Worm (Caenorhabditis elegans) whole organism, L2 larva: ENCODE measurements around the gene C50F4.6.

Experiments used
- egl-27 ChIP-seq: sonication (generic microtip); optimal IDR thresholded peaks from 3 replicates; lab custom pipeline; 2017; ENCODE audit warnings: missing biosample characterization, missing genetic modification reagents, missing genetic modification characterization
- gmeb-1 ChIP-seq: fragments of 150-350 bp; optimal IDR thresholded peaks from 2 replicates; lab custom pipeline; 2014; ENCODE audit warnings: missing biosample characterization, missing genetic modification characterization
- mab-5 ChIP-seq: fragments of 150-350 bp; optimal IDR thresholded peaks from 2 replicates; lab custom pipeline; 2014; ENCODE audit warnings: missing biosample characterization, missing genetic modification characterization
- mdl-1 ChIP-seq, 2 experiments: fragments of 150-350 bp in 1 of 2; sonication (generic microtip) in 1 of 2; optimal IDR thresholded peaks; 2 replicates each; lab custom pipeline; 2017; ENCODE audit warnings: missing biosample characterization in 2 of 2, missing genetic modification characterization in 2 of 2
- nhr-237 ChIP-seq: fragments of 150-350 bp; optimal IDR thresholded peaks from 2 replicates; lab custom pipeline; 2014; ENCODE audit warnings: missing biosample characterization, missing genetic modification characterization
- sem-4 ChIP-seq: fragments of 150-350 bp; optimal IDR thresholded peaks from 2 replicates; lab custom pipeline; 2014; ENCODE audit warnings: missing biosample characterization, missing genetic modification reagents, missing genetic modification characterization
- unc-62 ChIP-seq: fragments of 150-350 bp; optimal IDR thresholded peaks from 2 replicates; lab custom pipeline; 2014; ENCODE audit warnings: missing biosample characterization, missing genetic modification reagents, missing genetic modification characterization

ce11 chrV:9504474-9504960 is 41.4 kb upstream of the C50F4.6 start, which contains the start of gene haao-1:
- TF ChIP-seq nhr-237 (tag; lab: Kevin White, UChicago), result no peak
- TF ChIP-seq egl-27 (tag; lab: Kevin White, UChicago), result no peak
- no peak for TF ChIP-seq mdl-1 (tag; optimal IDR thresholded peaks at IDR 0.05; lab: Kevin White, UChicago)
- TF ChIP-seq unc-62 (GFP tag; lab: Kevin White, UChicago), result no peak
- TF ChIP-seq sem-4 (tag; lab: Kevin White, UChicago), result no peak
- TF ChIP-seq gmeb-1, result no peak
- TF ChIP-seq mab-5 (tag; lab: Kevin White, UChicago), result no peak
